Worm (Caenorhabditis elegans): Measurements from ENCODE around the gene C25E10.17.

C25E10.17 gene

DNA sequence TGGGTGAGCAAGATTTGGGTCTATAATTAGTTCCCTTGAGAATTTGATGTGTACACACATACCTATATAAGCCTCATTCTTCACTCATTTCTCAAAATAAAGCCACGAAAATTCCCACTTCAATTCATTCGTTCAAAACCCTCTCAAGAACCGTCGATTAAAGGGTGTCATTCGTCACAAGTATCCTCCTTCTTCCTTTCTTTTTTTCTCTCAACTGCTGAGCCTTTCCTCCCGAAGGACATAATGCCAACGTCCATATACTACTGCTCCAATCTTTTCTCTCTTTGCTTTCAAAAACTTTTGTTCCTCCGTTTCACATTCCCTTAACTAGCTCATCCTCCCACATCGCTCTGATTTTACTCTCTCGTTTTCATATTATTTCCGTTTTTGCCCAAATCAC, 44.8 kb upstream of the C25E10.17 start, which contains the start of gene T27E4.1:
T27E4.1 (plus strand) TSS at position 137 of the 400 bp plus-strand sequence.
- no peak for TF ChIP-seq zip-5 (tag; optimal IDR thresholded peaks at IDR 0.05)
- no peak for TF ChIP-seq ceh-24 (tag; optimal IDR thresholded peaks at IDR 0.05)
- no peak for TF ChIP-seq C38D4.7 (GFP tag; optimal IDR thresholded peaks at IDR 0.05)
- no peak for TF ChIP-seq ceh-2 (tag; optimal IDR thresholded peaks at IDR 0.05)
- no peak for TF ChIP-seq ceh-19 (GFP tag; optimal IDR thresholded peaks at IDR 0.05)
- TF ChIP-seq nfya-1 (tag; optimal IDR thresholded peaks at IDR 0.05), result no peak
- TF ChIP-seq hlh-30 (tag; optimal IDR thresholded peaks at IDR 0.05; ENCODE audit: insufficient read depth), result no peak
- TF ChIP-seq Y22D7AL.16 (tag; optimal IDR thresholded peaks at IDR 0.05), result no peak
- no peak for TF ChIP-seq ztf-16 (tag; optimal IDR thresholded peaks at IDR 0.05)
- TF ChIP-seq pros-1 (tag; optimal IDR thresholded peaks at IDR 0.05), result no peak

DNA sequence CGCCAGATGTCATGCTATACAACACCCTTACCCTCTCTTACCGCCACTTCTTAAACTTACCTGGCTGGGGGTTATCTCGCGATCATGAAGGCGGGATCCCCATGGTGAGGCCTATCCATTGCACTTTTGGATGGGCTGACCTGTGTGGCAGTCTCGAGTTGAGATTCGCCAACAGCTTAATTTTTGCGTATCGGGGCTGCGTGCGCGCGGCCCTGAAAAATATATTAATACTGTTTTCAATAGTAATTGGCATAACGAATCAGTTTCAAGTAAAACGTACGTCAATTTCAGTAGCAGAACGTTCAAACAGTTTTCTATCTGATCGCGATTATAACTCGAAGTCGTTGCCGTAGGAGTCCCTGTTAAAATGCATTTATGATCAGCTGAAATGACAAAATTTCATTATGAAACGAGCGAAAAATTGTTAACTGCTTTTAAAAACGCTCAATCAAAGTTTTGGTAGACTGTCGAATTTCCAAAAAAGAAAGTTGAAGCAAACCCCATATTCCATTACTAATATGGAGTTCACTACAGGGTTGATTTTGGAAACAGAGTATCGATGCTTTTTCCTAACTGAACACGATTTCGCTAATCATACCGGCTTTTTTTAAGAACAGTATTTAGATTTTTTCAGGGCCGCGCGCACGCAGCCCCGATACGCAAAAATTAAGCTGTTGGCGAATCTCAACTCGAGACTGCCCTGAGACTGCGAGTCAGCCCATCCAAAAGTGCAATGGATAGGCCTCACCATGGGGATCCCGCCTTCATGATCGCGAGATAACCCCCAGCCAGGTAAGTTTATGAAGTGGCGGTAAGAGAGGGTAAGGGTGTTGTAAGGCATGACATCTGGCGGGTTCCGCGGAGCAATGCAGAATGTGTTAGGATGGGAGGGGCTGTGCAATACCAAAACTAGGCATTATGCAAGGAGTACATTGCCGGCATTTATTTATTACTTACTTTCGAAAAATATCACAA, 43.7 kb upstream of the C25E10.17 start:
- peak; percentile 35 for TF ChIP-seq ceh-30 (tag; optimal IDR thresholded peaks at IDR 0.05)

DNA sequence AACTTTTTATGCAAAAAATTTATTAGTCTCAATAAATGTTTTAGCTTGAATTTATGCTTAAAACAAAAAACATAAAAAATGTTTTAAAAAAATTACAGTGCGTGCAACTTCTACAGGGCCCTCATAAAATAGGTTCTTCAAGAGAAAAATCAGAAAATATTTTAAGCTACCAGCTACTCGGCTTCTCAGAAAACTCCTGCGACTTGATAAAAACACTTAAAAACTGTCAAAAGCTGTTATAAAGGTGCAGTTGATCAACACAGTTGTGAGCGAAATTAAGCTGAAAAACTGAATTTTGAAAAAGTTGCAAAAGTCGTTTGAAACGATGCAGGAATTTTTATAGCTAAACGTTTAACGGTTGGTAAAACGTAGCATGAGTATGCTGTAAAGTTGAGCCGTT, 41.4 kb upstream of the C25E10.17 start:
- no peak for TF ChIP-seq hlh-30 (tag; optimal IDR thresholded peaks at IDR 0.05; ENCODE audit: insufficient read depth)
- TF ChIP-seq T23F11.4 (GFP tag; optimal IDR thresholded peaks at IDR 0.05), result peak; percentile 59
- TF ChIP-seq ceh-30 (tag; optimal IDR thresholded peaks at IDR 0.05), result peak; percentile 97
- TF ChIP-seq gmeb-2 (tag; optimal IDR thresholded peaks at IDR 0.05), result peak; percentile 13
- no peak for TF ChIP-seq ceh-2 (tag; optimal IDR thresholded peaks at IDR 0.05)
- TF ChIP-seq ceh-24 (tag; optimal IDR thresholded peaks at IDR 0.05), result peak; percentile 1
- TF ChIP-seq ama-1 (optimal IDR thresholded peaks at IDR 0.05), result peak; percentile 69
- no peak for TF ChIP-seq fkh-6 (tag; optimal IDR thresholded peaks at IDR 0.05)
- no peak for TF ChIP-seq ceh-19 (GFP tag; optimal IDR thresholded peaks at IDR 0.05)
- TF ChIP-seq rnt-1 (tag; optimal IDR thresholded peaks at IDR 0.05), result peak; percentile 14
- TF ChIP-seq dmd-4 (tag; optimal IDR thresholded peaks at IDR 0.05; ENCODE audit: borderline replicate concordance), result no peak

DNA sequence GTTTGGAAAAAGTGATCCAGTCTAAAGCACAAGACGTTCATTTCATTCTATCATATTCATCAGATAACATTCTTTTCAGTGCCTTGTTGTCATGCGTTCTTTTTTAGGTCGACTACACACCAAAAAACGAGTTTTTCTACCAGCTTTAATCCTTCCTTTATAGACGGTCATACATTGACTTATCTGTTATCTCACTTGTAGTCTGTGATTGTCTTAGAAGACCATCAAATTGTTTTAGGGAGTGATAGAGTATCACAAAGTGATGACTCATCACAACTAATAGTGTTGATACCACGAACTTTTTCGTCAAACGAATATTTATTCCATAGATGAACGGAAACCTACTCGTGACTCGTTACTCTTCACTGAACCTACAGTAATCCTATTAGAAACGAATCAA, 38.4 kb upstream of the C25E10.17 start:
- no peak for TF ChIP-seq pag-3 (tag; optimal IDR thresholded peaks at IDR 0.05; ENCODE audit: borderline replicate concordance)
- no peak for TF ChIP-seq nhr-232 (tag; optimal IDR thresholded peaks at IDR 0.05)
- no peak for TF ChIP-seq mec-3 (tag; optimal IDR thresholded peaks at IDR 0.05; ENCODE audit: borderline replicate concordance)
- TF ChIP-seq ceh-2 (tag; optimal IDR thresholded peaks at IDR 0.05), result no peak
- no peak for TF ChIP-seq rnt-1 (tag; optimal IDR thresholded peaks at IDR 0.05)
- no peak for TF ChIP-seq elt-2 (tag; optimal IDR thresholded peaks at IDR 0.05)
- no peak for TF ChIP-seq lin-11 (tag; optimal IDR thresholded peaks at IDR 0.05)
- no peak for TF ChIP-seq ztf-16 (tag; optimal IDR thresholded peaks at IDR 0.05)
- no peak for TF ChIP-seq ceh-30 (tag; optimal IDR thresholded peaks at IDR 0.05)

DNA sequence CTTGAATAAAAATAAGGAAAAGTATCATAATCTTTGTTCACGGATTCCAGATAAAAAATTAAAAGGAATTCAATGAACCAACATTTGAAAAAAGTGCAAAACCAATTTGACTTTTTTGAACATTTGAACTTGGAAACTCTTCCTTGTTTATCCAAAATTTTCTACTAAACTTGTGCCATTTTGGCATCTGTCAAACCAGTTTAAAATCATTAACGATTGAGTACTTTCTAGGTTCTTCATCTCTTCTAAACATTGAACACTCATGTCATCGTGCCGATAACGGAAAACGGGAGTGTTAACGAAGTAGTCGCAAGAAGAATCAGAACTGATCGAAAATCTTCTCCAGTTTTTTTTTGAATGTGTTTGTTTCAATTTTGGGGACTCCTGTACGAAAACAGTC, 36.8 kb upstream of the C25E10.17 start:
- no peak for TF ChIP-seq hlh-6 (tag; optimal IDR thresholded peaks at IDR 0.05)

DNA sequence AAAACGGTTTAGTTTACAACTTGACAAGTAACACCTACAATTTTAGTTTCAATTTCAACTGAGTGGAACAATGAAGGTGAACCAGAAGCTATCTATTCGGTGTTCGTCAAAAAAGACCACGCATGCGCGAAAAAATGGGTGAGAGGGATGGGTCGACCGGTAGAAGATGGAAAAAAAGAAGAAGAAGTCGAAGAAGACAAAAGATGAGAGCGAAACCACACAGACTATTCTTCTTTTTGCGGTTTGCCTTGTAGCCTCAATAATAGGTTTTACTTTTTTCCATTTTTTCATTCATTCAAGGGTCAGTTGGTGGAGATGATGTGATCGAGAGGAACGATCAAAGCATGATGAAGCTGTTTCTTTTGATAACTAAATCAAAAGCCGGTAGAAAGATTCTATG, 34.9 kb upstream of the C25E10.17 start:
- TF ChIP-seq ceh-2 (tag; optimal IDR thresholded peaks at IDR 0.05) (no peak), elt-4 (tag; optimal IDR thresholded peaks at IDR 0.05) (no peak), ceh-31 (tag; optimal IDR thresholded peaks at IDR 0.05) (no peak), npax-4 (tag; optimal IDR thresholded peaks at IDR 0.05) (no peak), ceh-24 (tag; optimal IDR thresholded peaks at IDR 0.05) (no peak), dve-1 (tag; optimal IDR thresholded peaks at IDR 0.05) (no peak), tbx-2 (tag; optimal IDR thresholded peaks at IDR 0.05) (no peak), C08G9.2 (tag; optimal IDR thresholded peaks at IDR 0.05) (no peak)

Measured in whole organism, late embryonic.